Worm (Caenorhabditis elegans) whole organism, young adult: ENCODE data around the gene B0034.4.
"Not testable (repeated sequence)": the region's sequence is repeated elsewhere in the genome, so short reads cannot be mapped to it uniquely, and the experiment has no call there.

Experiments used
- ama-1 ChIP-seq, 3 experiments: fragments of 150-350 bp in 1 of 3; sonication (generic microtip) in 2 of 3; optimal IDR thresholded peaks; 2 replicates each; lab custom pipeline; 2014 to 2018; ENCODE audit warnings: missing biosample characterization in 2 of 3, missing genetic modification characterization in 2 of 3, missing genetic modification reagents in 2 of 3
- attf-6 ChIP-seq: fragments of 200-800 bp; sonication (Bioruptor generic); IDR thresholded peaks from 2 replicates; pipeline ENCODE4 v1.3.6; 2022; ENCODE audit warnings: missing genetic modification reagents, missing genetic modification characterization, missing compliant biosample characterization
- rcor-1 ChIP-seq: fragments of 200-800 bp; sonication (Bioruptor generic); IDR thresholded peaks from 2 replicates; pipeline ENCODE4 v1.3.6; 2022; ENCODE audit warnings: missing genetic modification reagents, missing genetic modification characterization, missing compliant biosample characterization
- ztf-18 ChIP-seq: sonication (generic microtip); optimal IDR thresholded peaks from 2 replicates; lab custom pipeline; 2016; ENCODE audit warnings: missing genotype, mild to moderate bottlenecking, missing genetic modification characterization, missing compliant biosample characterization

- TF ChIP-seq ztf-18 (tag; lab: Kevin White, UChicago); attf-6 (GFP tag; lab: Robert Waterston, UW); rcor-1 (GFP tag; lab: Robert Waterston, UW); ama-1 (optimal IDR thresholded peaks at IDR 0.05; lab: Kevin White, UChicago); ama-1 (GFP tag; optimal IDR thresholded peaks at IDR 0.05; lab: Kevin White, UChicago): not testable (repeated sequence)
Measured at ce11 chrII:6014057-6014456, 44.7 kb upstream of the B0034.4 start, which contains the start of gene ZK84.2.
